Worm (Caenorhabditis elegans) whole organism, L3 larva: Measurements from ENCODE around the gene W06G6.20.

Source experiments
- R02D3.7 ChIP-seq: fragments of 150-350 bp; optimal IDR thresholded peaks from 2 replicates; lab custom pipeline; 2014; ENCODE audit warnings: missing biosample characterization, missing genetic modification characterization
- ZK546.5 ChIP-seq: sonication (generic microtip); optimal IDR thresholded peaks from 2 replicates; lab custom pipeline; 2017; ENCODE audit warnings: missing biosample characterization, missing genetic modification characterization
- ama-1 ChIP-seq: fragments of 150-350 bp; optimal IDR thresholded peaks from 2 replicates; lab custom pipeline; 2018
- ceh-82 ChIP-seq: fragments of 150-350 bp; optimal IDR thresholded peaks from 2 replicates; lab custom pipeline; 2014; ENCODE audit warnings: missing biosample characterization, missing genetic modification characterization
- egl-5 ChIP-seq: fragments of 150-350 bp; optimal IDR thresholded peaks from 2 replicates; lab custom pipeline; 2017; ENCODE audit warnings: missing biosample characterization, missing genetic modification reagents, missing genetic modification characterization, inconsistent platforms
- elt-1 ChIP-seq: fragments of 150-350 bp; optimal IDR thresholded peaks from 2 replicates; lab custom pipeline; 2014; ENCODE audit warnings: missing biosample characterization, missing genetic modification characterization
- mdl-1 ChIP-seq: fragments of 150-350 bp; optimal IDR thresholded peaks from 2 replicates; lab custom pipeline; 2014; ENCODE audit warnings: missing biosample characterization, missing genetic modification characterization
- nhr-23 ChIP-seq: fragments of 150-350 bp; optimal IDR thresholded peaks from 2 replicates; lab custom pipeline; 2014; ENCODE audit warnings: missing biosample characterization, missing genetic modification reagents, missing genetic modification characterization
- nhr-67 ChIP-seq: fragments of 150-350 bp; optimal IDR thresholded peaks from 2 replicates; lab custom pipeline; 2014; ENCODE audit warnings: missing biosample characterization, missing genetic modification characterization
- nhr-76 ChIP-seq: fragments of 150-350 bp; sonication (generic microtip); optimal IDR thresholded peaks from 5 replicates; lab custom pipeline; 2014; ENCODE audit warnings: missing biosample characterization, missing genetic modification characterization
- pha-4 ChIP-seq: fragments of 150-350 bp; optimal IDR thresholded peaks from 2 replicates; lab custom pipeline; 2014; ENCODE audit warnings: missing biosample characterization, missing genetic modification reagents, missing genetic modification characterization
- snpc-4 ChIP-seq: fragments of 150-350 bp; optimal IDR thresholded peaks from 2 replicates; lab custom pipeline; 2014; ENCODE audit warnings: missing biosample characterization, missing genetic modification characterization
- unc-62 ChIP-seq: fragments of 150-350 bp; sonication (generic microtip); optimal IDR thresholded peaks from 4 replicates; lab custom pipeline; 2014; ENCODE audit warnings: missing biosample characterization, missing genetic modification reagents, missing genetic modification characterization

DNA sequence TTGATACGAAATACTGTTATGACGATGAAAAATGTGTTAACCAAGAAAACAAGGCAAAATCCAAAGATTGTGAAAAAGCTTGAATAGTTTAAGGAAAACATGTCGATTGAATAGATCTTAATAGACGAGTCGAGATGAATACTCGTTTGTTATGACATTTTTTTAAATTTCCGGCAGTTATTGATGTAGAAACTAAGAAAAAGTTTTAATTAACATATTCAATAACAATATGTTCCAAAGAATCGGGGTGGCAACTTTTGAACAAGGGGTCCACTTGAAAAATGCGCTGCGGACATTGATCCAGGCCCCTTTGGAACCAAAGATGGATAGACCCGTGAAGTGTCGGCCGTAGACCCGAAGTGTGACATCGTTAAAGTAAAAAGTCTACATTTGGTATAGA is 23.0 kb upstream of the W06G6.20 start, which contains the start of gene str-61:
- no peak for TF ChIP-seq nhr-67
- TF ChIP-seq mdl-1 (tag; lab: Kevin White, UChicago), result no peak
- no peak for TF ChIP-seq nhr-76
- no peak for TF ChIP-seq snpc-4 (tag; lab: Kevin White, UChicago)
- no peak for TF ChIP-seq elt-1 (tag; lab: Kevin White, UChicago)
- no peak for TF ChIP-seq R02D3.7
- no peak for TF ChIP-seq ceh-82
- no peak for TF ChIP-seq pha-4 (tag; lab: Kevin White, UChicago)
- TF ChIP-seq egl-5 (tag; lab: Kevin White, UChicago), result no peak
- no peak for TF ChIP-seq nhr-23
- no peak for TF ChIP-seq unc-62 (GFP tag; lab: Kevin White, UChicago)
- no peak for TF ChIP-seq ama-1 (lab: Kevin White, UChicago)
- no peak for TF ChIP-seq ZK546.5
